Fruit fly (Drosophila melanogaster) whole organism, embryonic: Measurements from ENCODE around the gene CG15390.

ENCODE experiments used
- C15 ChIP-seq: fragments of 200-800 bp; sonication (Bioruptor generic); IDR thresholded peaks from 3 replicates; pipeline ENCODE4 v1.3.6; 2022; ENCODE audit warnings: missing biosample characterization, missing genetic modification characterization
- CG10431 ChIP-seq: fragments of 200-800 bp; sonication (Bioruptor generic); optimal IDR thresholded peaks from 3 replicates; lab custom pipeline; 2018; ENCODE audit warnings: missing biosample characterization, mild to moderate bottlenecking, missing genetic modification characterization
- CG10959 ChIP-seq: fragments of 200-800 bp; sonication (Bioruptor generic); IDR thresholded peaks from 2 replicates; pipeline ENCODE4 v1.3.6; 2022; ENCODE audit warnings: missing biosample characterization, missing genetic modification characterization
- CG17359 ChIP-seq: fragments of 200-800 bp; sonication (Bioruptor generic); optimal IDR thresholded peaks from 3 replicates; lab custom pipeline; 2018; ENCODE audit warnings: missing biosample characterization, mild to moderate bottlenecking, missing genetic modification characterization, moderate library complexity
- CG2129 ChIP-seq: fragments of 200-800 bp; sonication (Bioruptor generic); IDR thresholded peaks from 2 replicates; pipeline ENCODE4 v1.3.6; 2022; ENCODE audit warnings: missing biosample characterization, missing genetic modification characterization; ENCODE audit not compliant: partially characterized antibody
- CG2712 ChIP-seq: fragments of 200-800 bp; optimal IDR thresholded peaks from 3 replicates; lab custom pipeline; 2019; ENCODE audit warnings: missing biosample characterization, mild to moderate bottlenecking, missing genetic modification characterization, moderate library complexity
- CG30403 ChIP-seq: fragments of 200-800 bp; sonication (Bioruptor generic); optimal IDR thresholded peaks from 3 replicates; lab custom pipeline; 2016; ENCODE audit warnings: missing biosample characterization, missing genetic modification characterization
- CG3065 ChIP-seq: fragments of 200-800 bp; sonication (Bioruptor generic); optimal IDR thresholded peaks from 2 replicates; lab custom pipeline; 2016; ENCODE audit warnings: missing biosample characterization, missing genetic modification characterization
- CG31224 ChIP-seq: fragments of 200-800 bp; sonication (Bioruptor generic); IDR thresholded peaks from 2 replicates; pipeline ENCODE4 v1.3.6; 2022; ENCODE audit warnings: missing biosample characterization, missing genetic modification characterization
- CG31365 ChIP-seq: fragments of 200-800 bp; sonication (Bioruptor generic); optimal IDR thresholded peaks from 2 replicates; lab custom pipeline; 2018; ENCODE audit warnings: missing biosample characterization, mild to moderate bottlenecking, missing genetic modification characterization
- CG33213 ChIP-seq: fragments of 200-800 bp; sonication (Bioruptor generic); optimal IDR thresholded peaks from 3 replicates; lab custom pipeline; 2016; ENCODE audit warnings: missing biosample characterization, missing genetic modification characterization
- CG5245 ChIP-seq: fragments of 200-800 bp; sonication (Bioruptor generic); optimal IDR thresholded peaks from 3 replicates; lab custom pipeline; 2016; ENCODE audit warnings: missing biosample characterization, missing genetic modification characterization
- CG8290 ChIP-seq, 3 experiments: fragments of 200-800 bp; sonication (Bioruptor generic); optimal IDR thresholded peaks; 2 replicates each; lab custom pipeline; 2016 to 2019; ENCODE audit warnings: missing biosample characterization in 3 of 3, missing genetic modification characterization in 3 of 3, mild to moderate bottlenecking in 2 of 3, moderate library complexity in 1 of 3
- CTCF ChIP-seq: fragments of 200-800 bp; sonication (Bioruptor generic); optimal IDR thresholded peaks from 2 replicates; lab custom pipeline; 2017; ENCODE audit warnings: missing biosample characterization, mild to moderate bottlenecking, missing genetic modification characterization, moderate library complexity
- Dbx ChIP-seq: fragments of 200-800 bp; sonication (Bioruptor generic); IDR thresholded peaks from 3 replicates; pipeline ENCODE4 v1.3.6; 2022; ENCODE audit warnings: missing biosample characterization, missing genetic modification characterization
- Dll ChIP-seq: fragments of 200-800 bp; sonication (Bioruptor generic); IDR thresholded peaks from 4 replicates; pipeline ENCODE4 v1.3.6; 2022; ENCODE audit warnings: missing biosample characterization, missing genetic modification characterization; ENCODE audit not compliant: partially characterized antibody
- Ets97D ChIP-seq: fragments of 200-800 bp; sonication (Bioruptor generic); optimal IDR thresholded peaks from 3 replicates; lab custom pipeline; 2016; ENCODE audit warnings: missing biosample characterization, missing genetic modification characterization
- Hmx ChIP-seq: fragments of 200-800 bp; sonication (Bioruptor generic); optimal IDR thresholded peaks from 2 replicates; lab custom pipeline; 2016; ENCODE audit warnings: missing biosample characterization, missing genetic modification characterization
- Hr78 ChIP-seq, 2 experiments: fragments of 200-800 bp in 1 of 2; fragments of >200 bp in 1 of 2; sonication (Bioruptor generic) in 1 of 2; optimal IDR thresholded peaks; 2 replicates each; lab custom pipeline; 2017 to 2019; ENCODE audit warnings: missing biosample characterization in 2 of 2, missing genetic modification characterization in 2 of 2, mild to moderate bottlenecking in 1 of 2, moderate library complexity in 1 of 2
- MBD-R2 ChIP-seq: fragments of 200-800 bp; sonication (Bioruptor generic); IDR thresholded peaks from 2 replicates; pipeline ENCODE4 v1.3.6; 2022; ENCODE audit warnings: missing biosample characterization, missing genetic modification characterization
- NC2α ChIP-seq: fragments of 200-800 bp; sonication (Bioruptor generic); optimal IDR thresholded peaks from 2 replicates; lab custom pipeline; 2016; ENCODE audit warnings: missing biosample characterization, missing genetic modification characterization
- NC2β ChIP-seq: fragments of 200-800 bp; sonication (Bioruptor generic); optimal IDR thresholded peaks from 2 replicates; lab custom pipeline; 2016; ENCODE audit warnings: missing biosample characterization, missing genetic modification characterization
- Nf-YB ChIP-seq: fragments of 200-800 bp; sonication (Bioruptor generic); optimal IDR thresholded peaks from 3 replicates; lab custom pipeline; 2019; ENCODE audit warnings: missing biosample characterization, mild to moderate bottlenecking, missing genetic modification characterization, moderate library complexity
- Oli ChIP-seq: fragments of 200-800 bp; sonication (Bioruptor generic); optimal IDR thresholded peaks from 2 replicates; lab custom pipeline; 2018; ENCODE audit warnings: missing biosample characterization, mild to moderate bottlenecking, missing genetic modification characterization, moderate library complexity
- Ravus ChIP-seq: fragments of 200-800 bp; sonication (Bioruptor generic); IDR thresholded peaks from 2 replicates; pipeline ENCODE4 v1.3.6; 2022; ENCODE audit warnings: missing biosample characterization, missing genetic modification characterization
- Rfx ChIP-seq: fragments of 200-800 bp; sonication (Bioruptor generic); IDR thresholded peaks from 2 replicates; pipeline ENCODE4 v1.3.6; 2022; ENCODE audit warnings: missing biosample characterization, missing genetic modification characterization
- Rx ChIP-seq: fragments of 200-800 bp; sonication (Bioruptor generic); IDR thresholded peaks from 2 replicates; pipeline ENCODE4 v1.3.6; 2022; ENCODE audit warnings: missing biosample characterization, missing genetic modification characterization
- cas ChIP-seq: fragments of 200-800 bp; sonication (Bioruptor generic); IDR thresholded peaks from 2 replicates; pipeline ENCODE4 v1.3.6; 2022; ENCODE audit warnings: missing biosample characterization, missing genetic modification characterization
- crol ChIP-seq: fragments of 200-800 bp; sonication (Bioruptor generic); IDR thresholded peaks from 2 replicates; pipeline ENCODE4 v1.3.6; 2022; ENCODE audit warnings: missing biosample characterization, missing genetic modification characterization
- dpn ChIP-seq, 2 experiments: fragments of 200-800 bp; sonication (Bioruptor generic); optimal IDR thresholded peaks; 3 replicates each; lab custom pipeline; 2016; ENCODE audit warnings: missing biosample characterization in 2 of 2, missing genetic modification characterization in 2 of 2
- fd3F ChIP-seq: fragments of 200-800 bp; sonication (Bioruptor generic); optimal IDR thresholded peaks from 2 replicates; lab custom pipeline; 2018; ENCODE audit warnings: missing biosample characterization, mild to moderate bottlenecking, missing genetic modification characterization, moderate library complexity
- gfzf ChIP-seq: fragments of 200-800 bp; sonication (Bioruptor generic); optimal IDR thresholded peaks from 2 replicates; lab custom pipeline; 2016; ENCODE audit warnings: missing biosample characterization, mild to moderate bottlenecking, missing genetic modification characterization, moderate library complexity
- jing ChIP-seq: fragments of 200-800 bp; sonication (Bioruptor generic); optimal IDR thresholded peaks from 2 replicates; lab custom pipeline; 2018; ENCODE audit warnings: missing biosample characterization, mild to moderate bottlenecking, missing genetic modification characterization
- kay ChIP-seq: fragments of 200-800 bp; sonication (Bioruptor generic); optimal IDR thresholded peaks from 2 replicates; lab custom pipeline; 2016; ENCODE audit warnings: missing biosample characterization, missing genetic modification characterization
- ken ChIP-seq: fragments of 200-800 bp; sonication (Bioruptor generic); IDR thresholded peaks from 3 replicates; pipeline ENCODE4 v1.3.6; 2022; ENCODE audit warnings: missing biosample characterization, missing genetic modification characterization
- lola ChIP-seq, 3 experiments: fragments of >200 bp in 2 of 3; fragments of 200-800 bp in 1 of 3; sonication (Bioruptor generic) in 1 of 3; optimal IDR thresholded peaks; 2 replicates each; lab custom pipeline; 2017 to 2019; ENCODE audit warnings: missing biosample characterization in 3 of 3, missing genetic modification characterization in 3 of 3, mild to moderate bottlenecking in 1 of 3, moderate library complexity in 1 of 3
- lov ChIP-seq, 2 experiments: fragments of 200-800 bp in 1 of 2; fragments of >200 bp in 1 of 2; sonication (Bioruptor generic) in 1 of 2; IDR thresholded peaks in 1 of 2; optimal IDR thresholded peaks in 1 of 2; 2 replicates in 1 of 2; 3 replicates in 1 of 2; pipeline versions ENCODE4 v1.3.6 to Lab custom; 2017 to 2022; ENCODE audit warnings: missing biosample characterization in 1 of 2, missing genetic modification characterization in 1 of 2
- nerfin-2 ChIP-seq: fragments of 200-800 bp; sonication (Bioruptor generic); IDR thresholded peaks from 2 replicates; pipeline ENCODE4 v1.3.6; 2022; ENCODE audit warnings: missing biosample characterization, missing genetic modification characterization; ENCODE audit not compliant: partially characterized antibody
- nmo ChIP-seq: fragments of 200-800 bp; sonication (Bioruptor generic); optimal IDR thresholded peaks from 2 replicates; lab custom pipeline; 2018; ENCODE audit warnings: missing biosample characterization, mild to moderate bottlenecking, missing genetic modification characterization, moderate library complexity
- peb ChIP-seq: fragments of 200-800 bp; sonication (Bioruptor generic); IDR thresholded peaks from 2 replicates; pipeline ENCODE4 v1.3.6; 2022; ENCODE audit warnings: missing biosample characterization, missing genetic modification characterization
- pfk ChIP-seq: fragments of 200-800 bp; sonication (Bioruptor generic); optimal IDR thresholded peaks from 2 replicates; lab custom pipeline; 2018; ENCODE audit warnings: missing biosample characterization, mild to moderate bottlenecking, missing genetic modification characterization, moderate library complexity
- psq ChIP-seq: fragments of 200-800 bp; sonication (Bioruptor generic); optimal IDR thresholded peaks from 2 replicates; lab custom pipeline; 2017; ENCODE audit warnings: missing biosample characterization, missing genetic modification characterization
- scrt ChIP-seq: fragments of 200-800 bp; sonication (Bioruptor generic); optimal IDR thresholded peaks from 2 replicates; lab custom pipeline; 2018; ENCODE audit warnings: missing biosample characterization, mild to moderate bottlenecking, missing genetic modification characterization, moderate library complexity
- sd ChIP-seq: fragments of 200-800 bp; sonication (Bioruptor generic); optimal IDR thresholded peaks from 3 replicates; lab custom pipeline; 2018; ENCODE audit warnings: missing biosample characterization, mild to moderate bottlenecking, missing genetic modification characterization, moderate library complexity
- sisA ChIP-seq: fragments of 200-800 bp; sonication (Bioruptor generic); IDR thresholded peaks from 2 replicates; pipeline ENCODE4 v1.3.6; 2022; ENCODE audit warnings: missing biosample characterization, missing genetic modification characterization
- tna ChIP-seq: fragments of 200-800 bp; sonication (Bioruptor generic); IDR thresholded peaks from 2 replicates; pipeline ENCODE4 v1.3.6; 2022; ENCODE audit warnings: missing biosample characterization, missing genetic modification characterization; ENCODE audit not compliant: partially characterized antibody
- ttk ChIP-seq: fragments of 200-800 bp; sonication (Bioruptor generic); IDR thresholded peaks from 2 replicates; pipeline ENCODE4 v2.1.2; 2022; ENCODE audit warnings: missing biosample characterization, missing genetic modification characterization

The CG15390 gene

DNA sequence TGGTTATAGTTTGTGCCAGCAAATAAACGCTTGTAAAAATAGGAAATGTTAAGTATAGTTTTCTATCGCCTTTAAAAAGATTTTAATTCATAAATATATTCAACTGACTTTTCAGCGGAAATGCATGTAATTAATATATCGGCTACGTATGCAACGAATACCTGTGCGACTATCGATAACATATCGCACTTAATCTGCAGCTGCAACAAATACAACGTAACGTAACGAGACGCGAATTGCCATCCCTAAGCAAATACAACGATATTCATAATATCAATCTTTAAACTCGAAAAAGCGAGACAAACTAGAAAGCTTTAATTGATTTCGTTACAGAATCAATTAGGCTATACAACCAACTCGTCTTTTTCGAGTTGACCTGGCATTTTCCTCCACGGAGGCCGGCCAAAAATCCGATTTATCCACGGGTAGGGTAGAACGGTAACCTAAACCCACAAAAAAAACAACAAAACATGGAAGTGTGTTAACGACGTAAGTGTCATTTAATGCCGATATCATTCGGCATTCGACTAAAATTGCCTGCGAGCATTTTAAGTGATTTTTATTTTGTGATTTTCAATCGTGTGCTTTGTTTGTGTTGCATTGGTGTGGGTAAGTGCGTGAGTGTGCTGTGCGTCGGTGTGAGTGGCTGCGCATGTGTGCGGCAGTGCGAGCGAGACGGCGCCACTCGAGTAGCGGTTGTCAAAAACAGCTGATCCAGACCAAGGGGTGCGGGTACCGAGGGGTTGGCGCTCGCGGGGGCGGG lies 1.3 kb downstream of the CG15390 start, which contains the start of gene Atxn7 (continued):
- peak; percentile 70 for TF ChIP-seq ttk (GFP tag; lab: Robert Waterston, UW)
- TF ChIP-seq psq (GFP tag; lab: Kevin White, UChicago) = peak; percentile 7
- no peak for TF ChIP-seq sisA (GFP tag; lab: Robert Waterston, UW)
- peak; percentile 83 for TF ChIP-seq CG33213 (GFP tag; lab: Kevin White, UChicago)
- peak; percentile 73 for TF ChIP-seq nmo (GFP tag; lab: Kevin White, UChicago)
- no peak; the same call in 1 of the 2 replicates for TF ChIP-seq CG31224
- TF ChIP-seq CG8290 (GFP tag; optimal IDR thresholded peaks at IDR 0.05; lab: Kevin White, UChicago) = peak; percentile 35
- peak; percentile 72 to 80 for TF ChIP-seq CG8290 (tag; optimal IDR thresholded peaks at IDR 0.05; lab: Kevin White, UChicago)
- TF ChIP-seq Nf-YB (GFP tag; lab: Kevin White, UChicago) = peak; percentile 42
- TF ChIP-seq lola (GFP tag; optimal IDR thresholded peaks at IDR 0.05; lab: Kevin White, UChicago) = no peak
- 0 out of 2 replicates have a peak, but pooled peaks have one; percentile 8 for TF ChIP-seq peb (GFP tag; lab: Robert Waterston, UW)
- TF ChIP-seq pfk (GFP tag; lab: Kevin White, UChicago) = peak; percentile 49
- peak; percentile 10 for TF ChIP-seq Hmx (GFP tag; lab: Kevin White, UChicago)
- TF ChIP-seq CG2712 = peak; percentile 55
- TF ChIP-seq Ravus (GFP tag; lab: Robert Waterston, UW) = no peak
- TF ChIP-seq jing (GFP tag; lab: Kevin White, UChicago) = no peak
- TF ChIP-seq lov (optimal IDR thresholded peaks at IDR 0.05; lab: Kevin White, UChicago) = no peak
- peak; percentile 83; the same call in 2 of the 3 replicates for TF ChIP-seq lov (GFP tag; IDR thresholded peaks at IDR 0.05; lab: Robert Waterston, UW)
- peak; percentile 9 for TF ChIP-seq CTCF (GFP tag; lab: Kevin White, UChicago)
- peak; percentile 80 for TF ChIP-seq NC2β (GFP tag; lab: Kevin White, UChicago)
- TF ChIP-seq Rx (GFP tag; lab: Robert Waterston, UW) = 0 out of 2 replicates have a peak, but pooled peaks have one; percentile 22
- TF ChIP-seq CG10431 (GFP tag; lab: Kevin White, UChicago) = peak; percentile 82
- peak; percentile 40 for TF ChIP-seq sd
- peak; percentile 61 for TF ChIP-seq CG17359 (tag; lab: Kevin White, UChicago)
- peak; percentile 89 for TF ChIP-seq scrt (GFP tag; lab: Kevin White, UChicago)
- TF ChIP-seq Oli (tag; lab: Kevin White, UChicago) = peak; percentile 53
- TF ChIP-seq Ets97D (GFP tag; lab: Kevin White, UChicago) = peak; percentile 99
- TF ChIP-seq Dbx = peak; percentile 56; the same call in 2 of the 3 replicates
- peak; percentile 100 for TF ChIP-seq crol (GFP tag; lab: Robert Waterston, UW)
- peak; percentile 89 for TF ChIP-seq nerfin-2 (GFP tag; lab: Robert Waterston, UW)
- peak in 1 of 2 experiments; percentile 57 for TF ChIP-seq dpn (GFP tag; optimal IDR thresholded peaks at IDR 0.05; lab: Kevin White, UChicago)
- TF ChIP-seq Rfx = peak; percentile 76
- TF ChIP-seq gfzf (GFP tag; lab: Kevin White, UChicago) = peak; percentile 27
- TF ChIP-seq fd3F = peak; percentile 39
- TF ChIP-seq cas (GFP tag; lab: Robert Waterston, UW) = no peak
- TF ChIP-seq NC2α = peak; percentile 47
- TF ChIP-seq CG31365 (tag; lab: Kevin White, UChicago) = no peak
- no peak for TF ChIP-seq CG10959 (GFP tag; lab: Robert Waterston, UW)
- TF ChIP-seq tna (GFP tag; lab: Robert Waterston, UW) = peak; percentile 73; the same call in 1 of the 2 replicates
- no peak for TF ChIP-seq Hr78 (GFP tag; optimal IDR thresholded peaks at IDR 0.05; lab: Kevin White, UChicago)
- TF ChIP-seq MBD-R2 (GFP tag; lab: Robert Waterston, UW) = peak; percentile 90
- peak; percentile 40 for TF ChIP-seq CG3065
- peak; percentile 26 for TF ChIP-seq CG5245 (GFP tag; lab: Kevin White, UChicago)
- peak; percentile 25 for TF ChIP-seq CG30403 (GFP tag; lab: Kevin White, UChicago)
- TF ChIP-seq CG2129 (GFP tag; lab: Robert Waterston, UW) = peak; percentile 89
- no peak for TF ChIP-seq C15
- peak; percentile 92 for TF ChIP-seq Dll (GFP tag; lab: Robert Waterston, UW)
- peak; percentile 27 for TF ChIP-seq kay (GFP tag; lab: Kevin White, UChicago)
- TF ChIP-seq ken = peak; percentile 62; the same call in 2 of the 3 replicates
